Fruit fly (Drosophila melanogaster): ENCODE results near the gene CG32982.

Gene CG32982

dm6 chr2L:9205133-9205615 lies 79.6 kb downstream of the CG32982 start:
- peak; percentile 67 for TF ChIP-seq noc (tag; optimal IDR thresholded peaks at IDR 0.05)

dm6 chr2L:9206401-9206800 lies 80.9 kb downstream of the CG32982 start:
- no peak for TF ChIP-seq noc (tag; optimal IDR thresholded peaks at IDR 0.05)

dm6 chr2L:9207133-9207532 lies 81.6 kb downstream of the CG32982 start:
- TF ChIP-seq noc (tag; optimal IDR thresholded peaks at IDR 0.05): no peak

dm6 chr2L:9210864-9211701 lies 85.5 kb downstream of the CG32982 start:
- peak; percentile 70 for TF ChIP-seq noc (tag; optimal IDR thresholded peaks at IDR 0.05)

Measured in whole organism, larva.